Fruit fly (Drosophila melanogaster) whole organism, adult: ENCODE data around the gene CG33223.

Experiments used
- CG11617 ChIP-seq: fragments of 200-800 bp; sonication (Bioruptor generic); optimal IDR thresholded peaks from 2 replicates; lab custom pipeline; 2017; ENCODE audit warnings: mild to moderate bottlenecking, missing biosample characterization, missing genetic modification reagents, missing genetic modification characterization
- CG14711 ChIP-seq: fragments of 200-800 bp; sonication (Bioruptor generic); optimal IDR thresholded peaks from 2 replicates; lab custom pipeline; 2018; ENCODE audit warnings: missing biosample characterization, mild to moderate bottlenecking, missing genetic modification characterization, moderate library complexity
- CG1620 ChIP-seq: fragments of 200-800 bp; sonication (Bioruptor generic); optimal IDR thresholded peaks from 2 replicates; lab custom pipeline; 2016; ENCODE audit warnings: missing biosample characterization, missing genetic modification characterization
- CG5204 ChIP-seq: fragments of 200-800 bp; sonication (Bioruptor generic); optimal IDR thresholded peaks from 2 replicates; lab custom pipeline; 2016; ENCODE audit warnings: missing biosample characterization, missing genetic modification characterization
- CG7045 ChIP-seq: fragments of 200-800 bp; sonication (Bioruptor generic); optimal IDR thresholded peaks from 2 replicates; lab custom pipeline; 2017; ENCODE audit warnings: missing biosample characterization, mild to moderate bottlenecking, missing genetic modification characterization
- Clk ChIP-seq: fragments of 200-800 bp; sonication (Bioruptor generic); optimal IDR thresholded peaks from 2 replicates; lab custom pipeline; 2017; ENCODE audit warnings: missing biosample characterization, missing genetic modification characterization
- Crg-1 ChIP-seq: fragments of 200-800 bp; sonication (Bioruptor generic); optimal IDR thresholded peaks from 2 replicates; lab custom pipeline; 2016; ENCODE audit warnings: missing biosample characterization, missing genetic modification characterization
- cic ChIP-seq: fragments of 200-800 bp; sonication (Bioruptor generic); optimal IDR thresholded peaks from 2 replicates; lab custom pipeline; 2017; ENCODE audit warnings: missing biosample characterization, mild to moderate bottlenecking, missing genetic modification characterization, moderate library complexity
- ovo ChIP-seq: fragments of 200-800 bp; sonication (Bioruptor generic); optimal IDR thresholded peaks from 2 replicates; lab custom pipeline; 2016; ENCODE audit warnings: missing biosample characterization, missing genetic modification characterization
- pad ChIP-seq: fragments of 200-800 bp; sonication (Bioruptor generic); optimal IDR thresholded peaks from 3 replicates; lab custom pipeline; 2017; ENCODE audit warnings: missing biosample characterization, missing genetic modification characterization, mild to moderate bottlenecking, moderate library complexity, missing genetic modification reagents
- tj ChIP-seq: fragments of 200-800 bp; sonication (Bioruptor generic); optimal IDR thresholded peaks from 3 replicates; lab custom pipeline; 2017; ENCODE audit warnings: missing biosample characterization, mild to moderate bottlenecking, missing genetic modification characterization, moderate library complexity

- TF ChIP-seq CG5204 (GFP tag; lab: Kevin White, UChicago) (no peak), Crg-1 (GFP tag; lab: Kevin White, UChicago) (no peak), cic (GFP tag; lab: Kevin White, UChicago) (no peak), CG14711 (tag; lab: Kevin White, UChicago) (no peak), tj (no peak), Clk (GFP tag; lab: Kevin White, UChicago) (no peak), CG1620 (no peak), ovo (GFP tag; lab: Kevin White, UChicago) (no peak), CG7045 (no peak), CG11617 (no peak), pad (GFP tag; lab: Kevin White, UChicago) (no peak)
Observed at dm6 chrX:8505023-8505604, 21.4 kb upstream of the CG33223 start.
